Fruit fly (Drosophila melanogaster): ENCODE data around the gene CG34434.

- TF ChIP-seq bab1 (GFP tag; optimal IDR thresholded peaks at IDR 0.05) = no peak
- no peak for TF ChIP-seq cnc (optimal IDR thresholded peaks at IDR 0.05)
- TF ChIP-seq pad (GFP tag; optimal IDR thresholded peaks at IDR 0.05) = no peak
- TF ChIP-seq CG7045 (GFP tag; optimal IDR thresholded peaks at IDR 0.05) = no peak
- no peak for TF ChIP-seq tj (GFP tag; optimal IDR thresholded peaks at IDR 0.05)
- no peak for TF ChIP-seq CG5204 (GFP tag; optimal IDR thresholded peaks at IDR 0.05)
- TF ChIP-seq kay (GFP tag; ENCODE audit: borderline replicate concordance) = no peak
These were observed 9.8 kb downstream of the CG34434 start for dm6 chrX:5606324-5606723.

All from whole organism, adult.